Fruit fly (Drosophila melanogaster) whole organism, embryonic: ENCODE measurements around the gene CG18179.

Source experiments
- ATbp ChIP-seq: fragments of 200-800 bp; sonication (Bioruptor generic); optimal IDR thresholded peaks from 2 replicates; lab custom pipeline; 2017; ENCODE audit warnings: missing biosample characterization, mild to moderate bottlenecking, missing genetic modification characterization, missing genetic modification reagents
- CG12219 ChIP-seq: fragments of 200-800 bp; sonication (Bioruptor generic); optimal IDR thresholded peaks from 3 replicates; lab custom pipeline; 2018; ENCODE audit warnings: missing biosample characterization, mild to moderate bottlenecking, missing genetic modification characterization
- CG12391 ChIP-seq: fragments of 200-800 bp; sonication (Bioruptor generic); optimal IDR thresholded peaks from 3 replicates; lab custom pipeline; 2018; ENCODE audit warnings: missing biosample characterization, mild to moderate bottlenecking, missing genetic modification characterization, moderate library complexity
- CG14710 ChIP-seq: fragments of 200-800 bp; sonication (Bioruptor generic); optimal IDR thresholded peaks from 3 replicates; lab custom pipeline; 2019; ENCODE audit warnings: missing biosample characterization, mild to moderate bottlenecking, missing genetic modification characterization, moderate library complexity
- CG15696 ChIP-seq: fragments of 200-800 bp; sonication (Bioruptor generic); optimal IDR thresholded peaks from 2 replicates; lab custom pipeline; 2019; ENCODE audit warnings: missing biosample characterization, mild to moderate bottlenecking, missing genetic modification characterization, moderate library complexity
- CG18619 ChIP-seq: fragments of 200-800 bp; sonication (Bioruptor generic); optimal IDR thresholded peaks from 3 replicates; lab custom pipeline; 2017; ENCODE audit warnings: missing biosample characterization, mild to moderate bottlenecking, missing genetic modification characterization
- CG2116 ChIP-seq: fragments of 200-800 bp; sonication (Bioruptor generic); optimal IDR thresholded peaks from 3 replicates; lab custom pipeline; 2018; ENCODE audit warnings: missing biosample characterization, mild to moderate bottlenecking, missing genetic modification characterization
- CG3281 ChIP-seq: fragments of 200-800 bp; sonication (Bioruptor generic); optimal IDR thresholded peaks from 3 replicates; lab custom pipeline; 2017; ENCODE audit warnings: missing biosample characterization, mild to moderate bottlenecking, missing genetic modification characterization
- CG34224 ChIP-seq: fragments of 200-800 bp; sonication (Bioruptor generic); IDR thresholded peaks from 3 replicates; pipeline ENCODE4 v1.3.6; 2022; ENCODE audit warnings: missing biosample characterization, missing genetic modification characterization; ENCODE audit not compliant: partially characterized antibody
- CG42726 ChIP-seq: fragments of 200-800 bp; sonication (Bioruptor generic); IDR thresholded peaks from 2 replicates; pipeline ENCODE4 v1.3.6; 2022; ENCODE audit warnings: missing biosample characterization, missing genetic modification characterization; ENCODE audit not compliant: partially characterized antibody
- CG6654 ChIP-seq: fragments of 200-800 bp; sonication (Bioruptor generic); optimal IDR thresholded peaks from 2 replicates; lab custom pipeline; 2017; ENCODE audit warnings: missing biosample characterization, mild to moderate bottlenecking, missing genetic modification characterization
- CG6765 ChIP-seq: fragments of 200-800 bp; sonication (Bioruptor generic); optimal IDR thresholded peaks from 3 replicates; lab custom pipeline; 2017; ENCODE audit warnings: missing biosample characterization, mild to moderate bottlenecking, missing genetic modification characterization
- CG9727 ChIP-seq: fragments of 200-800 bp; sonication (Bioruptor generic); optimal IDR thresholded peaks from 3 replicates; lab custom pipeline; 2017; ENCODE audit warnings: missing biosample characterization, mild to moderate bottlenecking, missing genetic modification characterization
- Chrac-16 ChIP-seq: fragments of 200-800 bp; sonication (Bioruptor generic); optimal IDR thresholded peaks from 3 replicates; lab custom pipeline; 2016; ENCODE audit warnings: missing biosample characterization, missing genetic modification characterization
- D19B ChIP-seq: fragments of 200-800 bp; sonication (Bioruptor generic); optimal IDR thresholded peaks from 2 replicates; lab custom pipeline; 2017; ENCODE audit warnings: missing biosample characterization, mild to moderate bottlenecking, missing genetic modification characterization
- E2f1 ChIP-seq: fragments of 200-800 bp; sonication (Bioruptor generic); IDR thresholded peaks from 2 replicates; pipeline ENCODE4 v1.3.6; 2022; ENCODE audit warnings: missing biosample characterization, missing genetic modification characterization
- Gsc ChIP-seq: fragments of 200-800 bp; sonication (Bioruptor generic); IDR thresholded peaks from 2 replicates; pipeline ENCODE4 v1.3.6; 2022; ENCODE audit warnings: missing biosample characterization, missing genetic modification characterization
- HHEX ChIP-seq: fragments of 200-800 bp; sonication (Bioruptor generic); optimal IDR thresholded peaks from 3 replicates; lab custom pipeline; 2017; ENCODE audit warnings: missing biosample characterization, mild to moderate bottlenecking, missing genetic modification characterization, missing genetic modification reagents
- Hr78 ChIP-seq, 2 experiments: fragments of 200-800 bp in 1 of 2; fragments of >200 bp in 1 of 2; sonication (Bioruptor generic) in 1 of 2; optimal IDR thresholded peaks; 2 replicates each; lab custom pipeline; 2017 to 2019; ENCODE audit warnings: missing biosample characterization in 2 of 2, missing genetic modification characterization in 2 of 2, mild to moderate bottlenecking in 1 of 2, moderate library complexity in 1 of 2
- Nf-YB ChIP-seq: fragments of 200-800 bp; sonication (Bioruptor generic); optimal IDR thresholded peaks from 3 replicates; lab custom pipeline; 2019; ENCODE audit warnings: missing biosample characterization, mild to moderate bottlenecking, missing genetic modification characterization, moderate library complexity
- NfI ChIP-seq: fragments of 200-800 bp; sonication (Bioruptor generic); optimal IDR thresholded peaks from 3 replicates; lab custom pipeline; 2018; ENCODE audit warnings: missing biosample characterization, mild to moderate bottlenecking, missing genetic modification characterization, moderate library complexity
- Oli ChIP-seq: fragments of 200-800 bp; sonication (Bioruptor generic); optimal IDR thresholded peaks from 2 replicates; lab custom pipeline; 2018; ENCODE audit warnings: missing biosample characterization, mild to moderate bottlenecking, missing genetic modification characterization, moderate library complexity
- Optix ChIP-seq: fragments of 200-800 bp; sonication (Bioruptor generic); IDR thresholded peaks from 3 replicates; pipeline ENCODE4 v1.3.6; 2022; ENCODE audit warnings: missing biosample characterization, missing genetic modification characterization
- PHDP ChIP-seq: fragments of 200-800 bp; sonication (Bioruptor generic); optimal IDR thresholded peaks from 3 replicates; lab custom pipeline; 2018; ENCODE audit warnings: missing biosample characterization, mild to moderate bottlenecking, missing genetic modification characterization, moderate library complexity
- Pdp1 ChIP-seq, 2 experiments: fragments of 200-800 bp; sonication (Bioruptor generic); optimal IDR thresholded peaks; 3 replicates each; lab custom pipeline; 2016; ENCODE audit warnings: missing biosample characterization in 2 of 2, missing genetic modification characterization in 2 of 2, mild to moderate bottlenecking in 1 of 2, moderate library complexity in 1 of 2
- Ptx1 ChIP-seq: fragments of 200-800 bp; sonication (Bioruptor generic); IDR thresholded peaks from 2 replicates; pipeline ENCODE4 v1.3.6; 2022; ENCODE audit warnings: missing biosample characterization, missing genetic modification characterization
- Rx ChIP-seq: fragments of 200-800 bp; sonication (Bioruptor generic); IDR thresholded peaks from 2 replicates; pipeline ENCODE4 v1.3.6; 2022; ENCODE audit warnings: missing biosample characterization, missing genetic modification characterization
- ab ChIP-seq: fragments of 200-800 bp; sonication (Bioruptor generic); optimal IDR thresholded peaks from 2 replicates; lab custom pipeline; 2016; ENCODE audit warnings: missing biosample characterization, missing genetic modification characterization
- aop ChIP-seq: fragments of 200-800 bp; sonication (Bioruptor generic); IDR thresholded peaks from 2 replicates; pipeline ENCODE4 v1.3.6; 2022; ENCODE audit warnings: missing biosample characterization, missing genetic modification characterization
- ara ChIP-seq: fragments of 200-800 bp; sonication (Bioruptor generic); IDR thresholded peaks from 2 replicates; pipeline ENCODE4 v1.3.6; 2022; ENCODE audit warnings: missing biosample characterization, missing genetic modification characterization
- bbx ChIP-seq: fragments of 200-800 bp; sonication (Bioruptor generic); IDR thresholded peaks from 2 replicates; pipeline ENCODE4 v1.3.6; 2022; ENCODE audit warnings: missing biosample characterization, missing genetic modification characterization; ENCODE audit not compliant: partially characterized antibody
- cato ChIP-seq: fragments of 200-800 bp; sonication (Bioruptor generic); optimal IDR thresholded peaks from 2 replicates; lab custom pipeline; 2016; ENCODE audit warnings: missing biosample characterization, missing genetic modification characterization, borderline replicate concordance
- chif ChIP-seq, 2 experiments: fragments of 200-800 bp; sonication (Bioruptor generic); optimal IDR thresholded peaks; 3 replicates each; lab custom pipeline; 2016; ENCODE audit warnings: missing biosample characterization in 2 of 2, missing genetic modification characterization in 2 of 2
- dpn ChIP-seq, 2 experiments: fragments of 200-800 bp; sonication (Bioruptor generic); optimal IDR thresholded peaks; 3 replicates each; lab custom pipeline; 2016; ENCODE audit warnings: missing biosample characterization in 2 of 2, missing genetic modification characterization in 2 of 2
- ems ChIP-seq: fragments of 200-800 bp; sonication (Bioruptor generic); optimal IDR thresholded peaks from 3 replicates; lab custom pipeline; 2016; ENCODE audit warnings: missing biosample characterization, missing genetic modification characterization
- en ChIP-seq: fragments of 200-800 bp; sonication (Bioruptor generic); optimal IDR thresholded peaks from 2 replicates; lab custom pipeline; 2016; ENCODE audit warnings: missing biosample characterization, missing genetic modification characterization
- gcm2 ChIP-seq: fragments of 200-800 bp; sonication (Bioruptor generic); optimal IDR thresholded peaks from 2 replicates; lab custom pipeline; 2016; ENCODE audit warnings: missing biosample characterization, missing genetic modification characterization
- gsb-n ChIP-seq: fragments of 200-800 bp; sonication (Bioruptor generic); optimal IDR thresholded peaks from 3 replicates; lab custom pipeline; 2018; ENCODE audit warnings: missing biosample characterization, mild to moderate bottlenecking, missing genetic modification characterization
- hkb ChIP-seq, 2 experiments: fragments of 200-800 bp in 1 of 2; fragments of >200 bp in 1 of 2; sonication (Bioruptor generic) in 1 of 2; IDR thresholded peaks in 1 of 2; optimal IDR thresholded peaks in 1 of 2; 2 replicates each; pipeline versions ENCODE4 v1.3.6 to Lab custom; 2017 to 2022; ENCODE audit warnings: missing biosample characterization in 1 of 2, missing genetic modification characterization in 1 of 2
- lola ChIP-seq, 3 experiments: fragments of >200 bp in 2 of 3; fragments of 200-800 bp in 1 of 3; sonication (Bioruptor generic) in 1 of 3; optimal IDR thresholded peaks; 2 replicates each; lab custom pipeline; 2017 to 2019; ENCODE audit warnings: missing biosample characterization in 3 of 3, missing genetic modification characterization in 3 of 3, mild to moderate bottlenecking in 1 of 3, moderate library complexity in 1 of 3
- pho ChIP-seq: fragments of 200-800 bp; sonication (Bioruptor generic); optimal IDR thresholded peaks from 2 replicates; lab custom pipeline; 2016; ENCODE audit warnings: missing biosample characterization, missing genetic modification characterization
- psq ChIP-seq: fragments of 200-800 bp; sonication (Bioruptor generic); optimal IDR thresholded peaks from 2 replicates; lab custom pipeline; 2017; ENCODE audit warnings: missing biosample characterization, missing genetic modification characterization
- ranshi ChIP-seq: fragments of 200-800 bp; sonication (Bioruptor generic); IDR thresholded peaks from 2 replicates; pipeline ENCODE4 v1.3.6; 2022; ENCODE audit warnings: missing biosample characterization, missing genetic modification characterization
- repo ChIP-seq: fragments of 200-800 bp; sonication (Bioruptor generic); optimal IDR thresholded peaks from 2 replicates; lab custom pipeline; 2016; ENCODE audit warnings: missing biosample characterization, missing genetic modification characterization
- rib ChIP-seq: fragments of 200-800 bp; sonication (Bioruptor generic); IDR thresholded peaks from 2 replicates; pipeline ENCODE4 v1.3.6; 2022; ENCODE audit warnings: missing biosample characterization, missing genetic modification characterization
- schlank ChIP-seq: fragments of 200-800 bp; sonication (Bioruptor generic); optimal IDR thresholded peaks from 2 replicates; lab custom pipeline; 2018; ENCODE audit warnings: missing biosample characterization, mild to moderate bottlenecking, missing genetic modification characterization
- stwl ChIP-seq: fragments of 200-800 bp; sonication (Bioruptor generic); optimal IDR thresholded peaks from 3 replicates; lab custom pipeline; 2018; ENCODE audit warnings: missing biosample characterization, mild to moderate bottlenecking, missing genetic modification characterization, moderate library complexity
- tll ChIP-seq, 2 experiments: fragments of 200-800 bp in 1 of 2; fragments of >200 bp in 1 of 2; sonication (Bioruptor generic) in 1 of 2; optimal IDR thresholded peaks; 2 replicates each; lab custom pipeline; 2017 to 2019; ENCODE audit warnings: missing biosample characterization in 2 of 2, missing genetic modification characterization in 2 of 2, mild to moderate bottlenecking in 1 of 2, moderate library complexity in 1 of 2
- z ChIP-seq: fragments of 200-800 bp; sonication (Bioruptor generic); IDR thresholded peaks from 3 replicates; pipeline ENCODE4 v1.3.6; 2022; ENCODE audit warnings: missing biosample characterization, missing genetic modification characterization

CG18179 gene

dm6 chr3L:9615443-9616141 lies 23.5 kb upstream of the CG18179 start (continued):
- TF ChIP-seq Nf-YB (GFP tag; lab: Kevin White, UChicago) (peak; percentile 52), PHDP (peak; percentile 2), ATbp (GFP tag; lab: Kevin White, UChicago) (no peak), ranshi (no peak), hkb (optimal IDR thresholded peaks at IDR 0.05; lab: Kevin White, UChicago) (no peak), hkb (GFP tag; IDR thresholded peaks at IDR 0.05; lab: Robert Waterston, UW) (no peak), CG12391 (tag; lab: Kevin White, UChicago) (no peak), Ptx1 (GFP tag; lab: Robert Waterston, UW) (no peak), pho (GFP tag; lab: Kevin White, UChicago) (no peak), E2f1 (no peak), z (GFP tag; lab: Robert Waterston, UW) (peak; percentile 95), dpn (GFP tag; optimal IDR thresholded peaks at IDR 0.05; lab: Kevin White, UChicago) (no peak), aop (no peak), psq (GFP tag; lab: Kevin White, UChicago) (peak; percentile 48), Rx (no peak), CG18619 (GFP tag; lab: Kevin White, UChicago) (no peak), rib (GFP tag; lab: Robert Waterston, UW) (no peak), chif (GFP tag; optimal IDR thresholded peaks at IDR 0.05; lab: Kevin White, UChicago) (no peak), D19B (no peak), schlank (tag; lab: Kevin White, UChicago) (no peak), repo (GFP tag; lab: Kevin White, UChicago) (no peak), CG42726 (GFP tag; lab: Robert Waterston, UW) (no peak), tll (GFP tag; optimal IDR thresholded peaks at IDR 0.05; lab: Kevin White, UChicago) (no peak), CG14710 (tag; lab: Kevin White, UChicago) (no peak), CG6765 (no peak), CG15696 (tag; lab: Kevin White, UChicago) (no peak), Pdp1 (GFP tag; optimal IDR thresholded peaks at IDR 0.05; lab: Kevin White, UChicago) (peak in 1 of 2 experiments; percentile 83), CG9727 (GFP tag; lab: Kevin White, UChicago) (peak; percentile 38), bbx (GFP tag; lab: Robert Waterston, UW) (0 out of 2 replicates have a peak, but pooled peaks have one; percentile 13), CG6654 (GFP tag; lab: Kevin White, UChicago) (no peak), ara (GFP tag; lab: Robert Waterston, UW) (no peak), Hr78 (GFP tag; optimal IDR thresholded peaks at IDR 0.05; lab: Kevin White, UChicago) (peak in 1 of 2 experiments; percentile 77)

dm6 chr3L:9624014-9624413 lies 15.1 kb upstream of the CG18179 start, which contains the start of gene CG3335:
Gene CG3335, plus strand, starts transcription at chr3L:9624237.
- no peak for TF ChIP-seq Oli (tag; lab: Kevin White, UChicago)
- TF ChIP-seq NfI (GFP tag; lab: Kevin White, UChicago), result no peak
- no peak for TF ChIP-seq HHEX (GFP tag; lab: Kevin White, UChicago)
- TF ChIP-seq stwl, result peak; percentile 72
- peak; percentile 87 for TF ChIP-seq CG34224
- TF ChIP-seq gsb-n (tag; lab: Kevin White, UChicago), result no peak
- TF ChIP-seq Gsc (GFP tag; lab: Robert Waterston, UW), result no peak
- no peak for TF ChIP-seq CG12219 (GFP tag; lab: Kevin White, UChicago)
- peak; percentile 16 for TF ChIP-seq CG2116 (GFP tag; lab: Kevin White, UChicago)
- no peak for TF ChIP-seq Optix (GFP tag; lab: Robert Waterston, UW)
- TF ChIP-seq gcm2, result no peak
- TF ChIP-seq CG3281 (GFP tag; lab: Kevin White, UChicago), result no peak
- TF ChIP-seq en (GFP tag; lab: Kevin White, UChicago), result no peak
- no peak for TF ChIP-seq cato (GFP tag; lab: Kevin White, UChicago)
- TF ChIP-seq lola (GFP tag; optimal IDR thresholded peaks at IDR 0.05; lab: Kevin White, UChicago), result no peak
- TF ChIP-seq ems (GFP tag; lab: Kevin White, UChicago), result no peak
- TF ChIP-seq ab, result no peak
- no peak for TF ChIP-seq Chrac-16 (GFP tag; lab: Kevin White, UChicago)
